Worm (Caenorhabditis elegans) whole organism, L4 larva: ENCODE results near the gene appg-2.

Experiments used
- D1046.2 ChIP-seq: fragments of 200-800 bp; sonication (Bioruptor generic); IDR thresholded peaks from 2 replicates; pipeline ENCODE4 v1.3.6; 2022; ENCODE audit warnings: missing genetic modification characterization, missing compliant biosample characterization
- F10B5.3 ChIP-seq: sonication (generic microtip); optimal IDR thresholded peaks from 2 replicates; lab custom pipeline; 2016; ENCODE audit warnings: mild to moderate bottlenecking, missing genetic modification characterization, missing compliant biosample characterization
- F26F4.8 ChIP-seq: fragments of 200-800 bp; sonication (Bioruptor generic); conservative IDR thresholded peaks from 2 replicates; pipeline ENCODE4 v1.3.6; 2022; ENCODE audit warnings: missing genetic modification characterization, missing compliant biosample characterization
- F49E8.2 ChIP-seq: sonication (generic microtip); optimal IDR thresholded peaks from 2 replicates; lab custom pipeline; 2016; ENCODE audit warnings: missing compliant biosample characterization, mild to moderate bottlenecking, missing genetic modification characterization, borderline replicate concordance
- Y48G9A.11 ChIP-seq: fragments of 200-800 bp; sonication (Bioruptor generic); IDR thresholded peaks from 2 replicates; pipeline ENCODE4 v1.3.6; 2022; ENCODE audit warnings: missing genetic modification reagents, missing genetic modification characterization, missing compliant biosample characterization
- Y5F2A.4 ChIP-seq: fragments of 200-800 bp; sonication (Bioruptor generic); optimal IDR thresholded peaks from 2 replicates; lab custom pipeline; 2018; ENCODE audit warnings: mild to moderate bottlenecking, missing genetic modification characterization, missing compliant biosample characterization
- Y75B8A.6 ChIP-seq: fragments of 200-800 bp; sonication (Bioruptor generic); IDR thresholded peaks from 2 replicates; pipeline ENCODE4 v1.3.6; 2022; ENCODE audit warnings: missing genetic modification reagents, missing genetic modification characterization, missing compliant biosample characterization
- ZK337.2 ChIP-seq: fragments of 200-800 bp; sonication (Bioruptor generic); IDR thresholded peaks from 2 replicates; pipeline ENCODE4 v1.3.6; 2022; ENCODE audit warnings: missing genetic modification reagents, missing genetic modification characterization, missing compliant biosample characterization
- ceh-62 ChIP-seq: sonication (generic microtip); optimal IDR thresholded peaks from 2 replicates; lab custom pipeline; 2017; ENCODE audit warnings: missing biosample characterization, missing genetic modification characterization
- ces-1 ChIP-seq: fragments of 150-350 bp; sonication (generic microtip); optimal IDR thresholded peaks from 4 replicates; lab custom pipeline; 2014; ENCODE audit warnings: missing biosample characterization, missing genetic modification reagents, missing genetic modification characterization
- cey-2 ChIP-seq: sonication (generic microtip); optimal IDR thresholded peaks from 3 replicates; lab custom pipeline; 2017; ENCODE audit warnings: missing genetic modification characterization, mild to moderate bottlenecking, missing compliant biosample characterization, antibody characterized with exemption, borderline replicate concordance; ENCODE audit not compliant: insufficient read depth
- daf-12 ChIP-seq: fragments of 150-350 bp; optimal IDR thresholded peaks from 2 replicates; lab custom pipeline; 2014; ENCODE audit warnings: missing biosample characterization, missing genetic modification reagents, missing genetic modification characterization
- daf-16 ChIP-seq, 3 experiments: sonication (generic microtip); optimal IDR thresholded peaks; 2 replicates each; lab custom pipeline; 2016 to 2017; ENCODE audit warnings: missing genetic modification characterization in 3 of 3, missing genetic modification reagents in 3 of 3, mild to moderate bottlenecking in 2 of 3, missing compliant biosample characterization in 2 of 3, missing biosample characterization in 1 of 3, moderate library complexity in 1 of 3
- daf-19 ChIP-seq: fragments of 200-800 bp; sonication (Bioruptor generic); conservative IDR thresholded peaks from 2 replicates; pipeline ENCODE4 v1.3.6; 2022; ENCODE audit warnings: missing genetic modification characterization, missing compliant biosample characterization
- dmd-6 ChIP-seq: fragments of 200-800 bp; sonication (Bioruptor generic); IDR thresholded peaks from 2 replicates; pipeline ENCODE4 v1.3.6; 2022; ENCODE audit warnings: missing genetic modification reagents, missing genetic modification characterization, missing compliant biosample characterization
- dve-1 ChIP-seq: sonication (generic microtip); optimal IDR thresholded peaks from 2 replicates; lab custom pipeline; 2017; ENCODE audit warnings: antibody characterized with exemption, mild to moderate bottlenecking, missing genetic modification characterization, missing compliant biosample characterization; ENCODE audit not compliant: insufficient read depth
- egl-27 ChIP-seq: sonication (generic microtip); optimal IDR thresholded peaks from 3 replicates; lab custom pipeline; 2017; ENCODE audit warnings: missing biosample characterization, missing genetic modification reagents, missing genetic modification characterization
- fos-1 ChIP-seq: fragments of 150-350 bp; optimal IDR thresholded peaks from 2 replicates; lab custom pipeline; 2014; ENCODE audit warnings: missing biosample characterization, missing genetic modification characterization
- gei-8 ChIP-seq: fragments of 200-800 bp; sonication (Bioruptor generic); optimal IDR thresholded peaks from 2 replicates; lab custom pipeline; 2018; ENCODE audit warnings: mild to moderate bottlenecking, missing genetic modification characterization, missing compliant biosample characterization
- hif-1 ChIP-seq, 2 experiments: sonication (generic microtip); optimal IDR thresholded peaks; 2 replicates each; lab custom pipeline; 2016 to 2017; ENCODE audit warnings: missing compliant biosample characterization in 2 of 2, missing genetic modification characterization in 2 of 2, missing genetic modification reagents in 2 of 2, missing genotype in 2 of 2, mild to moderate bottlenecking in 1 of 2
- hlh-30 ChIP-seq: sonication (generic microtip); optimal IDR thresholded peaks from 2 replicates; lab custom pipeline; 2017; ENCODE audit warnings: antibody characterized with exemption, mild to moderate bottlenecking, missing genetic modification characterization, missing compliant biosample characterization; ENCODE audit not compliant: insufficient read depth
- hmg-1.1 ChIP-seq: fragments of 200-800 bp; sonication (Bioruptor generic); IDR thresholded peaks from 2 replicates; pipeline ENCODE4 v1.3.6; 2022; ENCODE audit warnings: missing genetic modification reagents, missing genetic modification characterization, missing compliant biosample characterization
- lin-1 ChIP-seq: fragments of 200-800 bp; sonication (Bioruptor generic); IDR thresholded peaks from 2 replicates; pipeline ENCODE4 v1.3.6; 2022; ENCODE audit warnings: missing genetic modification reagents, missing genetic modification characterization, missing compliant biosample characterization
- lin-13 ChIP-seq: fragments of 150-350 bp; optimal IDR thresholded peaks from 2 replicates; lab custom pipeline; 2014; ENCODE audit warnings: missing biosample characterization, missing genetic modification reagents, missing genetic modification characterization
- lin-15B ChIP-seq: fragments of 150-350 bp; sonication (generic microtip); optimal IDR thresholded peaks from 3 replicates; lab custom pipeline; 2014; ENCODE audit warnings: missing biosample characterization, missing genetic modification characterization
- lin-38 ChIP-seq: fragments of 200-800 bp; sonication (Bioruptor generic); IDR thresholded peaks from 2 replicates; pipeline ENCODE4 v1.3.6; 2022; ENCODE audit warnings: missing genetic modification reagents, missing genetic modification characterization, missing compliant biosample characterization
- lin-39 ChIP-seq: fragments of 150-350 bp; optimal IDR thresholded peaks from 2 replicates; lab custom pipeline; 2014; ENCODE audit warnings: missing biosample characterization, missing genetic modification reagents, missing genetic modification characterization
- lir-3 ChIP-seq: sonication (generic microtip); optimal IDR thresholded peaks from 2 replicates; lab custom pipeline; 2016; ENCODE audit warnings: mild to moderate bottlenecking, missing genetic modification characterization, missing compliant biosample characterization
- madf-5 ChIP-seq, 2 experiments: fragments of 200-800 bp; sonication (Bioruptor generic); IDR thresholded peaks; 2 replicates each; pipeline ENCODE4 v1.3.6; 2022; ENCODE audit warnings: missing compliant biosample characterization in 2 of 2, missing genetic modification characterization in 2 of 2
- madf-9 ChIP-seq: fragments of 200-800 bp; sonication (Bioruptor generic); conservative IDR thresholded peaks from 2 replicates; pipeline ENCODE4 v1.3.6; 2022; ENCODE audit warnings: missing genetic modification reagents, missing genetic modification characterization, missing compliant biosample characterization
- mdl-1 ChIP-seq, 2 experiments: fragments of 150-350 bp in 1 of 2; sonication (generic microtip) in 1 of 2; optimal IDR thresholded peaks; 2 replicates each; lab custom pipeline; 2014 to 2017; ENCODE audit warnings: missing biosample characterization in 2 of 2, missing genetic modification characterization in 2 of 2
- mdt-29 ChIP-seq: fragments of 200-800 bp; sonication (Bioruptor generic); IDR thresholded peaks from 2 replicates; pipeline ENCODE4 v1.3.6; 2022; ENCODE audit warnings: missing genetic modification reagents, missing genetic modification characterization, missing compliant biosample characterization
- mep-1 ChIP-seq: fragments of 150-350 bp; sonication (generic microtip); optimal IDR thresholded peaks from 3 replicates; lab custom pipeline; 2014; ENCODE audit warnings: missing biosample characterization, missing genetic modification characterization
- mxl-2 ChIP-seq: fragments of 200-800 bp; sonication (Bioruptor generic); conservative IDR thresholded peaks from 2 replicates; pipeline ENCODE4 v1.3.6; 2022; ENCODE audit warnings: missing genetic modification reagents, missing genetic modification characterization, missing compliant biosample characterization
- nhr-102 ChIP-seq: sonication (generic microtip); optimal IDR thresholded peaks from 2 replicates; lab custom pipeline; 2016; ENCODE audit warnings: mild to moderate bottlenecking, missing genetic modification characterization, moderate library complexity, missing compliant biosample characterization
- nhr-25 ChIP-seq: sonication (generic microtip); optimal IDR thresholded peaks from 2 replicates; lab custom pipeline; 2017; ENCODE audit warnings: missing genetic modification characterization, mild to moderate bottlenecking, missing compliant biosample characterization, antibody characterized with exemption, moderate library complexity, borderline replicate concordance; ENCODE audit not compliant: insufficient read depth
- nhr-42 ChIP-seq: fragments of 200-800 bp; sonication (Bioruptor generic); IDR thresholded peaks from 2 replicates; pipeline ENCODE4 v1.3.6; 2022; ENCODE audit warnings: missing genetic modification characterization, missing compliant biosample characterization
- pha-4 ChIP-seq, 2 experiments: fragments of 150-350 bp in 1 of 2; fragments of 200-800 bp in 1 of 2; sonication (Bioruptor generic) in 1 of 2; IDR thresholded peaks in 1 of 2; optimal IDR thresholded peaks in 1 of 2; 2 replicates each; pipeline versions ENCODE4 v1.3.6 to Lab custom; 2014 to 2022; ENCODE audit warnings: missing genetic modification characterization in 2 of 2, missing genetic modification reagents in 2 of 2, missing biosample characterization in 1 of 2, missing compliant biosample characterization in 1 of 2
- php-3 ChIP-seq: fragments of 200-800 bp; sonication (Bioruptor generic); IDR thresholded peaks from 2 replicates; pipeline ENCODE4 v1.3.6; 2022; ENCODE audit warnings: missing genetic modification reagents, missing genetic modification characterization, missing compliant biosample characterization
- pqm-1 ChIP-seq: sonication (generic microtip); optimal IDR thresholded peaks from 2 replicates; lab custom pipeline; 2017; ENCODE audit warnings: missing biosample characterization, missing genetic modification characterization
- snpc-1.2 ChIP-seq: fragments of 200-800 bp; sonication (Bioruptor generic); IDR thresholded peaks from 2 replicates; pipeline ENCODE4 v1.3.6; 2022; ENCODE audit warnings: missing genetic modification reagents, missing genetic modification characterization, missing compliant biosample characterization
- snpc-4 ChIP-seq: fragments of 150-350 bp; optimal IDR thresholded peaks from 2 replicates; lab custom pipeline; 2014; ENCODE audit warnings: missing biosample characterization, missing genetic modification characterization
- spr-1 ChIP-seq: sonication (generic microtip); optimal IDR thresholded peaks from 2 replicates; lab custom pipeline; 2016; ENCODE audit warnings: mild to moderate bottlenecking, missing genetic modification characterization, missing compliant biosample characterization
- unc-39 ChIP-seq: sonication (generic microtip); optimal IDR thresholded peaks from 2 replicates; lab custom pipeline; 2017; ENCODE audit warnings: missing biosample characterization, missing genetic modification characterization
- unc-62 ChIP-seq, 3 experiments: fragments of 150-350 bp in 1 of 3; sonication (generic microtip); optimal IDR thresholded peaks in 2 of 3; peaks in 1 of 3; 1 replicate in 1 of 3; 2 replicates in 2 of 3; lab custom pipeline; 2014 to 2017; ENCODE audit warnings: missing biosample characterization in 3 of 3, missing genetic modification characterization in 3 of 3, missing genetic modification reagents in 3 of 3, missing genotype in 1 of 3
- vab-7 ChIP-seq: fragments of 200-800 bp; sonication (Bioruptor generic); IDR thresholded peaks from 2 replicates; pipeline ENCODE4 v1.3.6; 2022; ENCODE audit warnings: missing genetic modification reagents, missing genetic modification characterization, missing compliant biosample characterization
- zag-1 ChIP-seq: fragments of 150-350 bp; optimal IDR thresholded peaks from 2 replicates; lab custom pipeline; 2014; ENCODE audit warnings: missing biosample characterization, missing genetic modification characterization
- ztf-11 ChIP-seq: fragments of 150-350 bp; optimal IDR thresholded peaks from 2 replicates; lab custom pipeline; 2014; ENCODE audit warnings: missing biosample characterization, missing genetic modification characterization
- ztf-7 ChIP-seq: fragments of 150-350 bp; optimal IDR thresholded peaks from 2 replicates; lab custom pipeline; 2014; ENCODE audit warnings: missing biosample characterization, missing genetic modification characterization

The appg-2 gene

ce11 chrII:8818257-8818656, 17.3 kb downstream of the appg-2 start (continued):
- no peak for TF ChIP-seq daf-16 (GFP tag; optimal IDR thresholded peaks at IDR 0.05; lab: Kevin White, UChicago)
- no peak for TF ChIP-seq daf-16 (tag; optimal IDR thresholded peaks at IDR 0.05; lab: Kevin White, UChicago)
- TF ChIP-seq dmd-6 (GFP tag; lab: Robert Waterston, UW), result peak; percentile 39
- no peak for TF ChIP-seq php-3
- TF ChIP-seq nhr-42 (GFP tag; lab: Robert Waterston, UW), result no peak
- no peak for TF ChIP-seq F49E8.2 (tag; lab: Kevin White, UChicago)
- TF ChIP-seq hmg-1.1 (GFP tag; lab: Robert Waterston, UW), result no peak
- no peak for TF ChIP-seq F10B5.3 (tag; lab: Kevin White, UChicago)
- no peak for TF ChIP-seq D1046.2 (GFP tag; lab: Robert Waterston, UW)
- no peak for TF ChIP-seq hif-1 (tag; optimal IDR thresholded peaks at IDR 0.05; lab: Kevin White, UChicago)
- no peak for TF ChIP-seq lir-3
- TF ChIP-seq pha-4 (GFP tag; IDR thresholded peaks at IDR 0.05; lab: Robert Waterston, UW), result no peak
- no peak for TF ChIP-seq pha-4 (tag; optimal IDR thresholded peaks at IDR 0.05; lab: Kevin White, UChicago)
- no peak for TF ChIP-seq lin-15B (tag; lab: Kevin White, UChicago)
- no peak for TF ChIP-seq fos-1 (tag; lab: Kevin White, UChicago)
- no peak for TF ChIP-seq Y75B8A.6
- TF ChIP-seq lin-39 (tag; lab: Kevin White, UChicago), result no peak
- no peak for TF ChIP-seq snpc-1.2 (GFP tag; lab: Robert Waterston, UW)
- no peak for TF ChIP-seq ZK337.2 (GFP tag; lab: Robert Waterston, UW)
- peak; percentile 1 for TF ChIP-seq dve-1 (tag; lab: Kevin White, UChicago)
- peak; percentile 47 for TF ChIP-seq nhr-25
- peak in 1 of 2 experiments; percentile 78 for TF ChIP-seq mdl-1 (tag; optimal IDR thresholded peaks at IDR 0.05; lab: Kevin White, UChicago)
- TF ChIP-seq hlh-30 (tag; lab: Kevin White, UChicago), result peak; percentile 77
- no peak for TF ChIP-seq vab-7 (GFP tag; lab: Robert Waterston, UW)
- peak; percentile 31 for TF ChIP-seq mep-1
- no peak for TF ChIP-seq ces-1 (GFP tag; lab: Kevin White, UChicago)
- peak; percentile 14 for TF ChIP-seq nhr-102 (tag; lab: Kevin White, UChicago)
- TF ChIP-seq spr-1, result no peak
- peak; percentile 78 for TF ChIP-seq cey-2 (tag; lab: Kevin White, UChicago)
- TF ChIP-seq ceh-62 (tag; lab: Kevin White, UChicago), result no peak
- TF ChIP-seq madf-5 (GFP tag; IDR thresholded peaks at IDR 0.05; lab: Robert Waterston, UW), result no peak
- no peak for TF ChIP-seq unc-62 (GFP tag; optimal IDR thresholded peaks at IDR 0.05 in 1 of 2; lab: Kevin White, UChicago)
- TF ChIP-seq unc-62 (tag; optimal IDR thresholded peaks at IDR 0.05; lab: Kevin White, UChicago), result no peak
- no peak for TF ChIP-seq Y5F2A.4 (GFP tag; lab: Kevin White, UChicago)
- no peak for TF ChIP-seq daf-12 (tag; lab: Kevin White, UChicago)
- no peak for TF ChIP-seq zag-1 (tag; lab: Kevin White, UChicago)
- TF ChIP-seq lin-1 (GFP tag; lab: Robert Waterston, UW), result peak; percentile 39; the same call in 1 of the 2 replicates
- no peak for TF ChIP-seq egl-27
- TF ChIP-seq lin-38 (GFP tag; lab: Robert Waterston, UW), result no peak
- no peak for TF ChIP-seq mdt-29 (GFP tag; lab: Robert Waterston, UW)
- peak; percentile 25 for TF ChIP-seq gei-8 (GFP tag; lab: Kevin White, UChicago)
- no peak for TF ChIP-seq F26F4.8 (GFP tag; lab: Robert Waterston, UW)
- no peak for TF ChIP-seq ztf-11 (tag; lab: Kevin White, UChicago)
- TF ChIP-seq daf-19 (GFP tag; lab: Robert Waterston, UW), result no peak
- TF ChIP-seq unc-39 (tag; lab: Kevin White, UChicago), result no peak
- no peak for TF ChIP-seq Y48G9A.11 (GFP tag; lab: Robert Waterston, UW)
- TF ChIP-seq snpc-4, result no peak
- TF ChIP-seq mxl-2 (GFP tag; lab: Robert Waterston, UW), result 0 out of 2 replicates have a peak, but pooled peaks have one; percentile 12
- TF ChIP-seq lin-13, result no peak
- TF ChIP-seq pqm-1 (tag; lab: Kevin White, UChicago), result no peak
- no peak for TF ChIP-seq ztf-7 (tag; lab: Kevin White, UChicago)
- no peak for TF ChIP-seq madf-9 (GFP tag; lab: Robert Waterston, UW)
